Fruit fly (Drosophila melanogaster) whole organism, prepupa: ENCODE results near the gene CG9147.

Experiments used
- Blimp-1 ChIP-seq: fragments of 200-800 bp; sonication (Bioruptor generic); optimal IDR thresholded peaks from 3 replicates; lab custom pipeline; 2017; ENCODE audit warnings: missing biosample characterization, missing genetic modification characterization, mild to moderate bottlenecking, moderate library complexity, missing genetic modification reagents
- CG10631 ChIP-seq: fragments of 200-800 bp; sonication (Bioruptor generic); optimal IDR thresholded peaks from 2 replicates; lab custom pipeline; 2016; ENCODE audit warnings: missing biosample characterization, missing genetic modification characterization
- CG10669 ChIP-seq: fragments of 200-800 bp; sonication (Bioruptor generic); optimal IDR thresholded peaks from 3 replicates; lab custom pipeline; 2018; ENCODE audit warnings: missing biosample characterization, mild to moderate bottlenecking, missing genetic modification characterization, moderate library complexity
- CG11294 ChIP-seq: fragments of 200-800 bp; sonication (Bioruptor generic); IDR thresholded peaks from 2 replicates; pipeline ENCODE4 v1.3.6; 2022; ENCODE audit warnings: missing biosample characterization, missing genetic modification characterization
- CG15336 ChIP-seq: fragments of 200-800 bp; sonication (Bioruptor generic); IDR thresholded peaks from 2 replicates; pipeline ENCODE4 v1.3.6; 2022; ENCODE audit warnings: missing biosample characterization, missing genetic modification characterization
- CG16779 ChIP-seq: fragments of 200-800 bp; sonication (Bioruptor generic); optimal IDR thresholded peaks from 3 replicates; lab custom pipeline; 2017; ENCODE audit warnings: missing biosample characterization, mild to moderate bottlenecking, missing genetic modification characterization
- CG3032 ChIP-seq: fragments of 200-800 bp; optimal IDR thresholded peaks from 2 replicates; lab custom pipeline; 2019; ENCODE audit warnings: missing biosample characterization, mild to moderate bottlenecking, missing genetic modification characterization, moderate library complexity
- CG32006 ChIP-seq: fragments of 200-800 bp; sonication (Bioruptor generic); optimal IDR thresholded peaks from 3 replicates; lab custom pipeline; 2017; ENCODE audit warnings: missing biosample characterization, mild to moderate bottlenecking, missing genetic modification characterization
- CG4318 ChIP-seq: fragments of 200-800 bp; sonication (Bioruptor generic); optimal IDR thresholded peaks from 3 replicates; lab custom pipeline; 2017; ENCODE audit warnings: missing biosample characterization, mild to moderate bottlenecking, missing genetic modification characterization
- CG6163 ChIP-seq: fragments of 200-800 bp; sonication (Bioruptor generic); IDR thresholded peaks from 3 replicates; pipeline ENCODE4 v1.3.6; 2022; ENCODE audit warnings: missing biosample characterization, missing genetic modification characterization
- CG6276 ChIP-seq: fragments of 200-800 bp; sonication (Bioruptor generic); optimal IDR thresholded peaks from 2 replicates; lab custom pipeline; 2017; ENCODE audit warnings: missing biosample characterization, mild to moderate bottlenecking, missing genetic modification characterization
- CG6792 ChIP-seq: fragments of 200-800 bp; sonication (Bioruptor generic); optimal IDR thresholded peaks from 3 replicates; lab custom pipeline; 2016; ENCODE audit warnings: missing biosample characterization, missing genetic modification characterization
- CG6808 ChIP-seq: fragments of 200-800 bp; sonication (Bioruptor generic); optimal IDR thresholded peaks from 3 replicates; lab custom pipeline; 2017; ENCODE audit warnings: missing biosample characterization, missing genetic modification characterization, mild to moderate bottlenecking, moderate library complexity, missing genetic modification reagents
- CG6854 ChIP-seq: fragments of 200-800 bp; sonication (Bioruptor generic); optimal IDR thresholded peaks from 2 replicates; lab custom pipeline; 2017; ENCODE audit warnings: missing biosample characterization, mild to moderate bottlenecking, missing genetic modification characterization
- CG7368 ChIP-seq: fragments of 200-800 bp; sonication (Bioruptor generic); optimal IDR thresholded peaks from 3 replicates; lab custom pipeline; 2016; ENCODE audit warnings: missing biosample characterization, missing genetic modification characterization
- CG8632 ChIP-seq: fragments of 200-800 bp; sonication (Bioruptor generic); optimal IDR thresholded peaks from 3 replicates; lab custom pipeline; 2016; ENCODE audit warnings: missing biosample characterization, missing genetic modification characterization
- CG9139 ChIP-seq: fragments of 200-800 bp; sonication (Bioruptor generic); optimal IDR thresholded peaks from 3 replicates; lab custom pipeline; 2017; ENCODE audit warnings: missing biosample characterization, mild to moderate bottlenecking, missing genetic modification characterization
- Eip75B ChIP-seq: fragments of 200-800 bp; sonication (Bioruptor generic); optimal IDR thresholded peaks from 3 replicates; lab custom pipeline; 2016; ENCODE audit warnings: missing biosample characterization, missing genetic modification characterization
- Eip78C ChIP-seq: fragments of 200-800 bp; sonication (Bioruptor generic); peaks from one replicate; lab custom pipeline; 2016; ENCODE audit warnings: missing biosample characterization, missing genetic modification characterization
- Eip93F ChIP-seq: fragments of 200-800 bp; sonication (Bioruptor generic); optimal IDR thresholded peaks from 2 replicates; lab custom pipeline; 2016; ENCODE audit warnings: missing biosample characterization, mild to moderate bottlenecking, missing genetic modification characterization
- Ets21C ChIP-seq: fragments of 200-800 bp; sonication (Bioruptor generic); optimal IDR thresholded peaks from 3 replicates; lab custom pipeline; 2016; ENCODE audit warnings: missing biosample characterization, missing genetic modification characterization
- Gug ChIP-seq: fragments of 200-800 bp; sonication (Bioruptor generic); IDR thresholded peaks from 2 replicates; pipeline ENCODE4 v1.3.6; 2022; ENCODE audit warnings: missing biosample characterization, missing genetic modification characterization
- Hr38 ChIP-seq: sonication (Bioruptor generic); optimal IDR thresholded peaks from 2 replicates; lab custom pipeline; 2016; ENCODE audit warnings: missing biosample characterization, missing genetic modification characterization
- Hr39 ChIP-seq: fragments of 200-800 bp; sonication (Bioruptor generic); optimal IDR thresholded peaks from 2 replicates; lab custom pipeline; 2016; ENCODE audit warnings: missing biosample characterization, missing genetic modification characterization
- Hr4 ChIP-seq: fragments of 200-800 bp; sonication (Bioruptor generic); optimal IDR thresholded peaks from 3 replicates; lab custom pipeline; 2016; ENCODE audit warnings: missing biosample characterization, missing genetic modification characterization
- Lpt ChIP-seq: fragments of 200-800 bp; sonication (Bioruptor generic); optimal IDR thresholded peaks from 3 replicates; lab custom pipeline; 2016; ENCODE audit warnings: missing biosample characterization, missing genetic modification characterization
- Met ChIP-seq: fragments of 200-800 bp; sonication (Bioruptor generic); optimal IDR thresholded peaks from 3 replicates; lab custom pipeline; 2016; ENCODE audit warnings: missing biosample characterization, missing genetic modification characterization
- OdsH ChIP-seq: fragments of 200-800 bp; sonication (Bioruptor generic); optimal IDR thresholded peaks from 3 replicates; lab custom pipeline; 2016; ENCODE audit warnings: missing biosample characterization, missing genetic modification characterization
- Sox102F ChIP-seq: fragments of 200-800 bp; sonication (Bioruptor generic); optimal IDR thresholded peaks from 2 replicates; lab custom pipeline; 2016; ENCODE audit warnings: missing biosample characterization, mild to moderate bottlenecking, missing genetic modification characterization
- Sox14 ChIP-seq: fragments of 200-800 bp; sonication (Bioruptor generic); optimal IDR thresholded peaks from 3 replicates; lab custom pipeline; 2016; ENCODE audit warnings: missing biosample characterization, missing genetic modification characterization
- Sox15 ChIP-seq: fragments of 200-800 bp; sonication (Bioruptor generic); optimal IDR thresholded peaks from 3 replicates; lab custom pipeline; 2016; ENCODE audit warnings: missing biosample characterization, missing genetic modification characterization
- achi ChIP-seq: fragments of 200-800 bp; sonication (Bioruptor generic); optimal IDR thresholded peaks from 3 replicates; lab custom pipeline; 2016; ENCODE audit warnings: missing biosample characterization, missing genetic modification characterization
- acj6 ChIP-seq: fragments of 200-800 bp; sonication (Bioruptor generic); optimal IDR thresholded peaks from 3 replicates; lab custom pipeline; 2016; ENCODE audit warnings: missing biosample characterization, missing genetic modification characterization
- dsx ChIP-seq: fragments of 200-800 bp; optimal IDR thresholded peaks from 3 replicates; lab custom pipeline; 2019; ENCODE audit warnings: missing biosample characterization, mild to moderate bottlenecking, missing genetic modification characterization, moderate library complexity; ENCODE audit not compliant: poor library complexity, severe bottlenecking
- eg ChIP-seq: fragments of 200-800 bp; sonication (Bioruptor generic); IDR thresholded peaks from 3 replicates; pipeline ENCODE4 v1.3.6; 2022; ENCODE audit warnings: missing biosample characterization, missing genetic modification characterization
- esn ChIP-seq: fragments of 200-800 bp; sonication (Bioruptor generic); optimal IDR thresholded peaks from 2 replicates; lab custom pipeline; 2016; ENCODE audit warnings: missing biosample characterization, mild to moderate bottlenecking, missing genetic modification characterization, moderate library complexity
- fkh ChIP-seq: fragments of 200-800 bp; sonication (Bioruptor generic); optimal IDR thresholded peaks from 3 replicates; lab custom pipeline; 2017; ENCODE audit warnings: missing biosample characterization, mild to moderate bottlenecking, missing genetic modification characterization, moderate library complexity
- lz ChIP-seq: fragments of 200-800 bp; sonication (Bioruptor generic); optimal IDR thresholded peaks from 3 replicates; lab custom pipeline; 2016; ENCODE audit warnings: missing biosample characterization, missing genetic modification characterization
- net ChIP-seq: fragments of 200-800 bp; sonication (Bioruptor generic); optimal IDR thresholded peaks from 3 replicates; lab custom pipeline; 2016; ENCODE audit warnings: missing biosample characterization, missing genetic modification characterization
- pdm3 ChIP-seq: fragments of 200-800 bp; sonication (Bioruptor generic); optimal IDR thresholded peaks from 3 replicates; lab custom pipeline; 2016; ENCODE audit warnings: missing biosample characterization, missing genetic modification characterization
- salr ChIP-seq, 2 experiments: fragments of 200-800 bp; sonication (Bioruptor generic); optimal IDR thresholded peaks; 3 replicates each; lab custom pipeline; 2016 to 2018; ENCODE audit warnings: missing biosample characterization in 2 of 2, missing genetic modification characterization in 2 of 2, mild to moderate bottlenecking in 1 of 2
- spab ChIP-seq: fragments of 200-800 bp; sonication (Bioruptor generic); optimal IDR thresholded peaks from 2 replicates; lab custom pipeline; 2017; ENCODE audit warnings: missing biosample characterization, mild to moderate bottlenecking, missing genetic modification characterization, missing genetic modification reagents
- ss ChIP-seq, 2 experiments: fragments of 200-800 bp; sonication (Bioruptor generic); optimal IDR thresholded peaks; 2 replicates in 1 of 2; 3 replicates in 1 of 2; lab custom pipeline; 2017 to 2018; ENCODE audit warnings: mild to moderate bottlenecking in 2 of 2, missing biosample characterization in 2 of 2, missing genetic modification characterization in 2 of 2, moderate library complexity in 1 of 2
- vri ChIP-seq: fragments of 200-800 bp; sonication (Bioruptor generic); optimal IDR thresholded peaks from 3 replicates; lab custom pipeline; 2016; ENCODE audit warnings: missing biosample characterization, mild to moderate bottlenecking, missing genetic modification characterization

The CG9147 gene

dm6 chr2L:6062382-6063082, 3.3 kb upstream of the CG9147 start, which contains the start of the genes ND-51 and CG13994 (continued):
- TF ChIP-seq Hr38 (GFP tag; lab: Kevin White, UChicago) (no peak), Blimp-1 (no peak), ss (GFP tag; optimal IDR thresholded peaks at IDR 0.05; lab: Kevin White, UChicago) (no peak), CG6792 (GFP tag; lab: Kevin White, UChicago) (peak; percentile 59), Sox14 (GFP tag; lab: Kevin White, UChicago) (peak; percentile 88), vri (peak; percentile 76), Sox102F (no peak), CG9139 (GFP tag; lab: Kevin White, UChicago) (no peak), CG6276 (GFP tag; lab: Kevin White, UChicago) (no peak)
- TF ChIP-seq, all 60 proteins: peak for 41

dm6 chr2L:6068544-6069251, 2.9 kb downstream of the CG9147 start, which contains the start of the genes CG9150 and Pfdn1:
Gene CG9150, minus strand, starts transcription at chr2L:6068594.
Gene Pfdn1, plus strand, starts transcription at chr2L:6069079.
- peak; percentile 9 for TF ChIP-seq esn (GFP tag; lab: Kevin White, UChicago)
- TF ChIP-seq Eip78C (GFP tag; lab: Kevin White, UChicago) = peak; percentile 61
- no peak for TF ChIP-seq CG6808 (GFP tag; lab: Kevin White, UChicago)
- TF ChIP-seq Sox15 (GFP tag; lab: Kevin White, UChicago) = no peak

- TF ChIP-seq spab (GFP tag; lab: Kevin White, UChicago) (no peak), CG10669 (GFP tag; lab: Kevin White, UChicago) (no peak), net (GFP tag; lab: Kevin White, UChicago) (no peak), CG8632 (GFP tag; lab: Kevin White, UChicago) (peak; percentile 32), salr (GFP tag; optimal IDR thresholded peaks at IDR 0.05; lab: Kevin White, UChicago) (no peak), fkh (GFP tag; lab: Kevin White, UChicago) (peak; percentile 48), lz (GFP tag; lab: Kevin White, UChicago) (peak; percentile 48), CG3032 (tag; lab: Kevin White, UChicago) (peak; percentile 34), CG10631 (peak; percentile 26), Eip75B (GFP tag; lab: Kevin White, UChicago) (no peak), pdm3 (GFP tag; lab: Kevin White, UChicago) (no peak), CG32006 (GFP tag; lab: Kevin White, UChicago) (peak; percentile 54), CG7368 (GFP tag; lab: Kevin White, UChicago) (peak; percentile 29), achi (peak; percentile 44), CG15336 (GFP tag; lab: Robert Waterston, UW) (no peak; the same call in 1 of the 2 replicates), Lpt (GFP tag; lab: Kevin White, UChicago) (no peak), CG4318 (no peak), OdsH (GFP tag; lab: Kevin White, UChicago) (no peak), CG16779 (tag; lab: Kevin White, UChicago) (no peak), vri (no peak), acj6 (GFP tag; lab: Kevin White, UChicago) (no peak), eg (GFP tag; lab: Robert Waterston, UW) (peak; percentile 84), dsx (GFP tag; lab: Kevin White, UChicago) (peak; percentile 14), CG6163 (GFP tag; lab: Robert Waterston, UW) (0 out of 3 replicates have a peak, but pooled peaks have one; percentile 26), Hr4 (GFP tag; lab: Kevin White, UChicago) (no peak), Sox15 (GFP tag; lab: Kevin White, UChicago) (no peak), Eip93F (GFP tag; lab: Kevin White, UChicago) (no peak), CG6792 (GFP tag; lab: Kevin White, UChicago) (no peak), Ets21C (GFP tag; lab: Kevin White, UChicago) (no peak), CG11294 (0 out of 2 replicates have a peak, but pooled peaks have one; percentile 34), Gug (peak; percentile 59; the same call in 1 of the 2 replicates), Met (peak; percentile 56), Hr39 (no peak), ss (GFP tag; optimal IDR thresholded peaks at IDR 0.05; lab: Kevin White, UChicago) (no peak), esn (GFP tag; lab: Kevin White, UChicago) (peak; percentile 68), CG6854 (peak; percentile 21)
These were observed 4.9 kb downstream of the CG9147 start, which contains the start of the genes CG9154 and Kr-h2 for dm6 chr2L:6070656-6071231. Gene CG9154, minus strand, starts transcription at chr2L:6070686. Gene Kr-h2, plus strand, starts transcription at chr2L:6070990.
